Fruit fly (Drosophila melanogaster): ENCODE results near the gene Lar.
A peak's percentile ranks its signal among the peaks of the same experiment; 100 is the strongest.

Lar gene

dm6 chr2L:19575626-19576298 lies 10.7 kb upstream of the Lar start (continued):
- TF ChIP-seq kay (GFP tag; optimal IDR thresholded peaks at IDR 0.05) (peak; percentile 91), disco-r (GFP tag; optimal IDR thresholded peaks at IDR 0.05) (peak; percentile 94), CG10274 (GFP tag; optimal IDR thresholded peaks at IDR 0.05) (peak; percentile 87), CG9609 (GFP tag; optimal IDR thresholded peaks at IDR 0.05) (peak; percentile 97), az2 (GFP tag; optimal IDR thresholded peaks at IDR 0.05) (peak; percentile 97), CG18599 (GFP tag; optimal IDR thresholded peaks at IDR 0.05) (peak; percentile 97), CG15601 (tag; optimal IDR thresholded peaks at IDR 0.05) (peak; percentile 91), CG33557 (GFP tag; optimal IDR thresholded peaks at IDR 0.05) (peak; percentile 88), sd (tag; optimal IDR thresholded peaks at IDR 0.05) (peak; percentile 100), CG13775 (GFP tag; optimal IDR thresholded peaks at IDR 0.05) (peak; percentile 97), CG17328 (GFP tag; IDR thresholded peaks at IDR 0.05) (peak; percentile 85), gt (GFP tag; IDR thresholded peaks at IDR 0.05) (peak; percentile 56; the same call in 1 of the 2 replicates), Pdp1 (GFP tag; optimal IDR thresholded peaks at IDR 0.05) (peak; percentile 93 to 98), slou (GFP tag; optimal IDR thresholded peaks at IDR 0.05) (peak; percentile 96), Bteb2 (GFP tag; optimal IDR thresholded peaks at IDR 0.05) (peak; percentile 97), CG15011 (GFP tag; optimal IDR thresholded peaks at IDR 0.05) (peak; percentile 95), Dll (GFP tag; IDR thresholded peaks at IDR 0.05; ENCODE audit: partially characterized antibody) (no peak), MESR4 (GFP tag; optimal IDR thresholded peaks at IDR 0.05) (no peak), btn (GFP tag; optimal IDR thresholded peaks at IDR 0.05) (peak; percentile 94), Mrtf (GFP tag; IDR thresholded peaks at IDR 0.05) (peak; percentile 92), CG17385 (GFP tag; optimal IDR thresholded peaks at IDR 0.05) (peak; percentile 86), CoRest (tag; optimal IDR thresholded peaks at IDR 0.05) (peak; percentile 98), CG8290 (GFP tag; optimal IDR thresholded peaks at IDR 0.05) (peak; percentile 91), CG8290 (tag; optimal IDR thresholded peaks at IDR 0.05) (peak; percentile 89 to 94), repo (GFP tag; optimal IDR thresholded peaks at IDR 0.05) (peak; percentile 94), CG17186 (GFP tag; optimal IDR thresholded peaks at IDR 0.05) (peak; percentile 84), CG4707 (GFP tag; optimal IDR thresholded peaks at IDR 0.05) (peak; percentile 99), gfzf (GFP tag; optimal IDR thresholded peaks at IDR 0.05) (peak; percentile 35), CG4854 (GFP tag; optimal IDR thresholded peaks at IDR 0.05) (peak; percentile 93), CG17912 (GFP tag; optimal IDR thresholded peaks at IDR 0.05) (peak; percentile 62), CG4282 (GFP tag; optimal IDR thresholded peaks at IDR 0.05) (peak; percentile 93), CG6254 (GFP tag; optimal IDR thresholded peaks at IDR 0.05) (peak; percentile 81), lilli (GFP tag; optimal IDR thresholded peaks at IDR 0.05) (peak; percentile 98), ERR (GFP tag; optimal IDR thresholded peaks at IDR 0.05) (peak; percentile 92), CG18262 (tag; optimal IDR thresholded peaks at IDR 0.05) (peak; percentile 97), CG12744 (GFP tag; optimal IDR thresholded peaks at IDR 0.05) (peak; percentile 96), Hmr (GFP tag; optimal IDR thresholded peaks at IDR 0.05) (peak; percentile 97), crol (GFP tag; IDR thresholded peaks at IDR 0.05) (peak; percentile 67), CG18011 (GFP tag; optimal IDR thresholded peaks at IDR 0.05) (peak; percentile 88), CG16863 (GFP tag; optimal IDR thresholded peaks at IDR 0.05) (peak; percentile 95), tin (GFP tag; optimal IDR thresholded peaks at IDR 0.05) (peak; percentile 96), ase (GFP tag; IDR thresholded peaks at IDR 0.05) (peak; percentile 86), CG13287 (GFP tag; IDR thresholded peaks at IDR 0.05; ENCODE audit: partially characterized antibody) (peak; percentile 13; the same call in 1 of the 2 replicates), Doc2 (GFP tag; IDR thresholded peaks at IDR 0.05) (peak; percentile 78), Hey (tag; optimal IDR thresholded peaks at IDR 0.05) (peak; percentile 63), jigr1 (GFP tag; IDR thresholded peaks at IDR 0.05) (peak; percentile 94), CG34224 (GFP tag; IDR thresholded peaks at IDR 0.05; ENCODE audit: partially characterized antibody) (no peak; the same call in 1 of the 3 replicates), mam (GFP tag; optimal IDR thresholded peaks at IDR 0.05) (peak; percentile 98), CG7357 (GFP tag; IDR thresholded peaks at IDR 0.05) (peak; percentile 93)

Data from whole organism, embryonic.